Worm (Caenorhabditis elegans) whole organism, early embryonic: Measurements from ENCODE around the gene fbxb-19.

Experiments used
- B0310.2 ChIP-seq: sonication (generic microtip); optimal IDR thresholded peaks from 2 replicates; lab custom pipeline; 2016; ENCODE audit warnings: mild to moderate bottlenecking, missing genetic modification characterization, missing compliant biosample characterization
- F13C5.2 ChIP-seq: sonication (generic microtip); optimal IDR thresholded peaks from 2 replicates; lab custom pipeline; 2017; ENCODE audit warnings: mild to moderate bottlenecking, missing genetic modification characterization, inconsistent platforms, missing compliant biosample characterization
- aly-1 ChIP-seq: sonication (generic microtip); optimal IDR thresholded peaks from 2 replicates; lab custom pipeline; 2016; ENCODE audit warnings: missing genetic modification characterization, missing compliant biosample characterization
- ama-1 ChIP-seq: fragments of 150-350 bp; optimal IDR thresholded peaks from 2 replicates; lab custom pipeline; 2014
- ceh-13 ChIP-seq: fragments of 200-800 bp; sonication (Bioruptor generic); optimal IDR thresholded peaks from 2 replicates; lab custom pipeline; 2018; ENCODE audit warnings: mild to moderate bottlenecking, missing genetic modification characterization, missing compliant biosample characterization
- ceh-36 ChIP-seq: sonication (generic microtip); optimal IDR thresholded peaks from 2 replicates; lab custom pipeline; 2016; ENCODE audit warnings: missing genetic modification characterization, inconsistent platforms, missing compliant biosample characterization
- ets-7 ChIP-seq: sonication (generic microtip); optimal IDR thresholded peaks from 2 replicates; lab custom pipeline; 2016; ENCODE audit warnings: missing genotype, missing genetic modification characterization, missing compliant biosample characterization
- flt-1 ChIP-seq: fragments of 200-800 bp; sonication (Bioruptor generic); IDR thresholded peaks from 2 replicates; pipeline ENCODE4 v1.3.6; 2022; ENCODE audit warnings: missing genetic modification characterization, missing compliant biosample characterization
- hmbx-1 ChIP-seq: sonication (generic microtip); optimal IDR thresholded peaks from 2 replicates; lab custom pipeline; 2016; ENCODE audit warnings: mild to moderate bottlenecking, missing genetic modification characterization, missing compliant biosample characterization
- hmg-4 ChIP-seq: fragments of 200-800 bp; sonication (Bioruptor generic); optimal IDR thresholded peaks from 2 replicates; lab custom pipeline; 2018; ENCODE audit warnings: mild to moderate bottlenecking, missing genetic modification characterization, missing compliant biosample characterization
- hnd-1 ChIP-seq: sonication (generic microtip); optimal IDR thresholded peaks from 2 replicates; lab custom pipeline; 2016; ENCODE audit warnings: missing genetic modification characterization, missing compliant biosample characterization
- pes-1 ChIP-seq: fragments of 200-800 bp; sonication (Bioruptor generic); IDR thresholded peaks from 2 replicates; pipeline ENCODE4 v1.3.6; 2022; ENCODE audit warnings: missing genetic modification reagents, missing genetic modification characterization, missing compliant biosample characterization
- scrt-1 ChIP-seq: fragments of 200-800 bp; sonication (Bioruptor generic); IDR thresholded peaks from 2 replicates; pipeline ENCODE4 v1.3.6; 2022; ENCODE audit warnings: missing genetic modification characterization, missing compliant biosample characterization
- sea-1 ChIP-seq: fragments of 200-800 bp; sonication (Bioruptor generic); conservative IDR thresholded peaks from 2 replicates; pipeline ENCODE4 v1.3.6; 2022; ENCODE audit warnings: missing genetic modification characterization, missing compliant biosample characterization
- tbx-11 ChIP-seq: fragments of 200-800 bp; sonication (Bioruptor generic); IDR thresholded peaks from 2 replicates; pipeline ENCODE4 v1.3.6; 2022; ENCODE audit warnings: missing genetic modification characterization, missing compliant biosample characterization
- tbx-37 ChIP-seq: fragments of 200-800 bp; sonication (Bioruptor generic); conservative IDR thresholded peaks from 2 replicates; pipeline ENCODE4 v1.3.6; 2022; ENCODE audit warnings: missing genetic modification reagents, missing genetic modification characterization, missing compliant biosample characterization
- tra-4 ChIP-seq: sonication (generic microtip); optimal IDR thresholded peaks from 2 replicates; lab custom pipeline; 2017; ENCODE audit warnings: missing genetic modification characterization, missing compliant biosample characterization

Gene fbxb-19

ce11 chrII:1688813-1689212, at the start of gene fbxb-19, which contains the start of gene fbxb-18:
Gene fbxb-19, minus strand, starts transcription at chrII:1689181.
Gene fbxb-18, minus strand, starts transcription at chrII:1688913.
- TF ChIP-seq hmbx-1 (tag; lab: Kevin White, UChicago) (no peak), F13C5.2 (tag; lab: Kevin White, UChicago) (no peak), tra-4 (tag; lab: Kevin White, UChicago) (no peak), tbx-37 (GFP tag; lab: Robert Waterston, UW) (no peak), hmg-4 (GFP tag; lab: Kevin White, UChicago) (no peak), scrt-1 (no peak), ceh-36 (tag; lab: Kevin White, UChicago) (no peak), sea-1 (GFP tag; lab: Robert Waterston, UW) (no peak), pes-1 (GFP tag; lab: Robert Waterston, UW) (no peak), ets-7 (tag; lab: Kevin White, UChicago) (no peak)

DNA sequence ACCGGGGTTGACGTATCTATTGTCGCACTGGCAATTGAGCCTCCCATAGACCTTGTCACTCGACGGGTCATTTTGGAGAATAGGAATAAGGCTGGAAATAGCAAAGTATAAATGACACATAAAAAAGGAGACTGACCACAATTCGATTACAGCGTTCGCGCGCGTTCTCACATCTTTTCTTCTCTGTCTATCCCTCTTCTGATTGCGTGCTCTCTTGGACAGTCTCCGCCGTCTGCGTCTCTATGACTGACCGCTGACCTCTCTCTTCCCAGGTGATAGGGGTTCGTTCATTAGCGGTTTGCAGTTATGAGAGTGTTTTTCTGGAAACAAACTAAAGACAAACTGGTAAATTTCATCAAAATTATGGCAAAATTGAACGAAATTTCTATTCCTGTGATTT, 47.4 kb upstream of the fbxb-19 start, which contains the start of gene ceh-83:
ceh-83 (minus strand) TSS at position 181 of the 400 bp plus-strand sequence.
- TF ChIP-seq tbx-37 (GFP tag; lab: Robert Waterston, UW) (no peak), ama-1 (no peak), hmbx-1 (tag; lab: Kevin White, UChicago) (no peak), scrt-1 (no peak), tbx-11 (GFP tag; lab: Robert Waterston, UW) (no peak), aly-1 (tag; lab: Kevin White, UChicago) (no peak), F13C5.2 (tag; lab: Kevin White, UChicago) (no peak), ceh-13 (no peak)

DNA sequence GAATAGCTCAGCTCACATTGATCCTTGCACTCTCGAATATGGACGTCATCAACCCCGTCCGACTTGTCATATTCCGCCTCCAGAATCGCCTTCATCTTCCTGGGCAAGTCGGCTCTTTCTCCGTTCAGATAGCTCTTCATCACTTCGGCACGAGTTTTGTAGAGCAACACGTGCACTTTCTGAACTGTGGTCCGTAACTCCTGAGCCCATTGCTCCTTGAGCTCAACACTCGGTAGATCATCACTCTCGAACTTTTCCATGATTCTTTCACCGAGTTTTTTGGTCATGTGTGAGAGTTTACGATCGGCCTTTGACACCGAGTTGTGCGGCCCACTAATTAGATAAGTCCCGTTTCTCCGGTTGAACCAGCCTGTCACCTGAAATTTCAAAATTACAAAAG, 46.2 kb upstream of the fbxb-19 start:
- TF ChIP-seq hnd-1 (tag; lab: Kevin White, UChicago) = no peak
- no peak for TF ChIP-seq hmbx-1 (tag; lab: Kevin White, UChicago)
- TF ChIP-seq ceh-13 = no peak
- TF ChIP-seq ets-7 (tag; lab: Kevin White, UChicago) = no peak
- no peak for TF ChIP-seq B0310.2
- TF ChIP-seq tbx-11 (GFP tag; lab: Robert Waterston, UW) = no peak
- no peak for TF ChIP-seq sea-1 (GFP tag; lab: Robert Waterston, UW)
- no peak for TF ChIP-seq aly-1 (tag; lab: Kevin White, UChicago)
- TF ChIP-seq pes-1 (GFP tag; lab: Robert Waterston, UW) = no peak
- TF ChIP-seq ama-1 = no peak
- no peak for TF ChIP-seq tra-4 (tag; lab: Kevin White, UChicago)
- TF ChIP-seq F13C5.2 (tag; lab: Kevin White, UChicago) = no peak
- TF ChIP-seq hmg-4 (GFP tag; lab: Kevin White, UChicago) = no peak
- no peak for TF ChIP-seq ceh-36 (tag; lab: Kevin White, UChicago)
- TF ChIP-seq tbx-37 (GFP tag; lab: Robert Waterston, UW) = no peak
- no peak for TF ChIP-seq flt-1
- no peak for TF ChIP-seq scrt-1

- TF ChIP-seq pes-1 (GFP tag; lab: Robert Waterston, UW) = no peak
- TF ChIP-seq sea-1 (GFP tag; lab: Robert Waterston, UW) = no peak
- no peak for TF ChIP-seq B0310.2
- TF ChIP-seq hmbx-1 (tag; lab: Kevin White, UChicago) = no peak
- no peak for TF ChIP-seq ama-1
- no peak for TF ChIP-seq tra-4 (tag; lab: Kevin White, UChicago)
- no peak for TF ChIP-seq ceh-13
- TF ChIP-seq tbx-11 (GFP tag; lab: Robert Waterston, UW) = no peak
- no peak for TF ChIP-seq ets-7 (tag; lab: Kevin White, UChicago)
- no peak for TF ChIP-seq flt-1
These were observed 43.0 kb upstream of the fbxb-19 start, which contains the start of gene ceh-82 for ce11 chrII:1731932-1732331. Gene ceh-82, plus strand, starts transcription at chrII:1732232.

ce11 chrII:1730103-1730502, 41.1 kb upstream of the fbxb-19 start, which contains the start of gene ceh-81:
Gene ceh-81, plus strand, starts transcription at chrII:1730403.
- TF ChIP-seq ceh-13 (no peak), tbx-37 (GFP tag; lab: Robert Waterston, UW) (no peak), tra-4 (tag; lab: Kevin White, UChicago) (no peak)

ce11 chrII:1728253-1728652, 39.3 kb upstream of the fbxb-19 start, which contains the start of gene btb-9:
Gene btb-9, plus strand, starts transcription at chrII:1728506.
- no peak for TF ChIP-seq B0310.2
- TF ChIP-seq ets-7 (tag; lab: Kevin White, UChicago) = no peak
- no peak for TF ChIP-seq pes-1 (GFP tag; lab: Robert Waterston, UW)
- TF ChIP-seq scrt-1 = no peak
- TF ChIP-seq hmbx-1 (tag; lab: Kevin White, UChicago) = no peak
- no peak for TF ChIP-seq tbx-37 (GFP tag; lab: Robert Waterston, UW)
- no peak for TF ChIP-seq hnd-1 (tag; lab: Kevin White, UChicago)
- TF ChIP-seq ceh-36 (tag; lab: Kevin White, UChicago) = no peak
- no peak for TF ChIP-seq flt-1
- TF ChIP-seq F13C5.2 (tag; lab: Kevin White, UChicago) = no peak
- TF ChIP-seq aly-1 (tag; lab: Kevin White, UChicago) = no peak
- no peak for TF ChIP-seq tra-4 (tag; lab: Kevin White, UChicago)
- no peak for TF ChIP-seq ceh-13
- no peak for TF ChIP-seq ama-1
- TF ChIP-seq hmg-4 (GFP tag; lab: Kevin White, UChicago) = no peak
- no peak for TF ChIP-seq tbx-11 (GFP tag; lab: Robert Waterston, UW)
- TF ChIP-seq sea-1 (GFP tag; lab: Robert Waterston, UW) = no peak

- TF ChIP-seq F13C5.2 (tag; lab: Kevin White, UChicago) = no peak
- TF ChIP-seq ceh-13 = no peak
- no peak for TF ChIP-seq scrt-1
- TF ChIP-seq flt-1 = no peak
- TF ChIP-seq sea-1 (GFP tag; lab: Robert Waterston, UW) = no peak
- TF ChIP-seq ama-1 = no peak
- no peak for TF ChIP-seq B0310.2
- no peak for TF ChIP-seq hnd-1 (tag; lab: Kevin White, UChicago)
- no peak for TF ChIP-seq tra-4 (tag; lab: Kevin White, UChicago)
- no peak for TF ChIP-seq tbx-11 (GFP tag; lab: Robert Waterston, UW)
- TF ChIP-seq tbx-37 (GFP tag; lab: Robert Waterston, UW) = no peak
- no peak for TF ChIP-seq ceh-36 (tag; lab: Kevin White, UChicago)
- no peak for TF ChIP-seq pes-1 (GFP tag; lab: Robert Waterston, UW)
- TF ChIP-seq hmg-4 (GFP tag; lab: Kevin White, UChicago) = no peak
- no peak for TF ChIP-seq hmbx-1 (tag; lab: Kevin White, UChicago)
These were observed 36.8 kb upstream of the fbxb-19 start, which contains the start of gene F45C12.17 for ce11 chrII:1725735-1726134. Gene F45C12.17, plus strand, starts transcription at chrII:1726111.
